Worm (Caenorhabditis elegans) whole organism, L1 larva: ENCODE data around the gene lcmt-1.

ENCODE experiments used
- C34B4.2 ChIP-seq: sonication (generic microtip); optimal IDR thresholded peaks from 2 replicates; lab custom pipeline; 2017; ENCODE audit warnings: mild to moderate bottlenecking, missing genetic modification characterization, missing compliant biosample characterization
- Y116A8C.19 ChIP-seq: sonication (generic microtip); optimal IDR thresholded peaks from 2 replicates; lab custom pipeline; 2016; ENCODE audit warnings: missing compliant biosample characterization, missing genetic modification characterization, borderline replicate concordance
- aha-1 ChIP-seq: fragments of 150-350 bp; optimal IDR thresholded peaks from 2 replicates; lab custom pipeline; 2014; ENCODE audit warnings: missing biosample characterization, missing genetic modification characterization
- alr-1 ChIP-seq: fragments of 200-800 bp; sonication (Bioruptor generic); optimal IDR thresholded peaks from 2 replicates; lab custom pipeline; 2018; ENCODE audit warnings: borderline replicate concordance, mild to moderate bottlenecking, missing genetic modification characterization, missing compliant biosample characterization
- aly-2 ChIP-seq: fragments of 150-350 bp; optimal IDR thresholded peaks from 2 replicates; lab custom pipeline; 2014; ENCODE audit warnings: missing biosample characterization, missing genetic modification characterization
- ama-1 ChIP-seq: fragments of 150-350 bp; optimal IDR thresholded peaks from 2 replicates; lab custom pipeline; 2014
- blmp-1 ChIP-seq: fragments of 150-350 bp; optimal IDR thresholded peaks from 2 replicates; lab custom pipeline; 2014; ENCODE audit warnings: missing biosample characterization, missing genetic modification characterization
- ceh-63 ChIP-seq: fragments of 200-800 bp; sonication (Bioruptor generic); optimal IDR thresholded peaks from 2 replicates; lab custom pipeline; 2018; ENCODE audit warnings: mild to moderate bottlenecking, missing genetic modification characterization, missing compliant biosample characterization
- ceh-8 ChIP-seq: fragments of 200-800 bp; sonication (Bioruptor generic); optimal IDR thresholded peaks from 2 replicates; lab custom pipeline; 2018; ENCODE audit warnings: mild to moderate bottlenecking, missing genetic modification characterization, moderate library complexity, missing compliant biosample characterization
- ceh-82 ChIP-seq, 3 experiments: fragments of 150-350 bp in 1 of 3; sonication (generic microtip) in 2 of 3; optimal IDR thresholded peaks; 2 replicates each; lab custom pipeline; 2014 to 2017; ENCODE audit warnings: missing biosample characterization in 3 of 3, missing genetic modification characterization in 3 of 3
- ceh-90 ChIP-seq: sonication (generic microtip); optimal IDR thresholded peaks from 2 replicates; lab custom pipeline; 2016; ENCODE audit warnings: missing genetic modification characterization, missing compliant biosample characterization
- ces-1 ChIP-seq: fragments of 150-350 bp; optimal IDR thresholded peaks from 2 replicates; lab custom pipeline; 2014; ENCODE audit warnings: missing biosample characterization, missing genetic modification reagents, missing genetic modification characterization
- dpl-1 ChIP-seq, 3 experiments: fragments of 150-350 bp in 2 of 3; sonication (generic microtip) in 1 of 3; optimal IDR thresholded peaks; 2 replicates each; lab custom pipeline; 2014 to 2017; ENCODE audit warnings: missing biosample characterization in 3 of 3, missing genetic modification characterization in 3 of 3, missing genetic modification reagents in 3 of 3
- dsc-1 ChIP-seq: sonication (generic microtip); optimal IDR thresholded peaks from 2 replicates; lab custom pipeline; 2016; ENCODE audit warnings: mild to moderate bottlenecking, missing genetic modification characterization, missing compliant biosample characterization
- efl-1 ChIP-seq, 4 experiments: fragments of 150-350 bp; optimal IDR thresholded peaks in 3 of 4; peaks in 1 of 4; 1 replicate in 1 of 4; 2 replicates in 3 of 4; lab custom pipeline; 2014; ENCODE audit warnings: missing biosample characterization in 2 of 4, missing genetic modification characterization in 2 of 4, missing genetic modification reagents in 2 of 4
- elt-2 ChIP-seq: sonication (generic microtip); optimal IDR thresholded peaks from 2 replicates; lab custom pipeline; 2016; ENCODE audit warnings: missing genetic modification characterization, mild to moderate bottlenecking, inconsistent platforms, missing compliant biosample characterization, missing genetic modification reagents
- elt-3 ChIP-seq, 6 experiments: fragments of 150-350 bp in 1 of 6; sonication (generic microtip); optimal IDR thresholded peaks; 2 replicates each; lab custom pipeline; 2017 to 2018; ENCODE audit warnings: missing biosample characterization in 6 of 6, missing genetic modification characterization in 6 of 6, inconsistent platforms in 1 of 6
- fkh-10 ChIP-seq: sonication (generic microtip); optimal IDR thresholded peaks from 2 replicates; lab custom pipeline; 2017; ENCODE audit warnings: missing biosample characterization, missing genetic modification reagents, missing genetic modification characterization
- fkh-8 ChIP-seq: sonication (generic microtip); optimal IDR thresholded peaks from 2 replicates; lab custom pipeline; 2016; ENCODE audit warnings: mild to moderate bottlenecking, missing genetic modification characterization, missing compliant biosample characterization
- fos-1 ChIP-seq: fragments of 150-350 bp; optimal IDR thresholded peaks from 2 replicates; lab custom pipeline; 2014; ENCODE audit warnings: missing biosample characterization, missing genetic modification characterization
- grh-1 ChIP-seq: fragments of 200-800 bp; sonication (Bioruptor generic); IDR thresholded peaks from 2 replicates; pipeline ENCODE4 v1.3.6; 2022; ENCODE audit warnings: missing genetic modification reagents, missing genetic modification characterization, missing compliant biosample characterization
- hlh-17 ChIP-seq: fragments of 200-800 bp; sonication (Bioruptor generic); optimal IDR thresholded peaks from 2 replicates; lab custom pipeline; 2018; ENCODE audit warnings: missing genetic modification characterization, mild to moderate bottlenecking, missing compliant biosample characterization, moderate library complexity, borderline replicate concordance
- hpl-2 ChIP-seq: fragments of 150-350 bp; optimal IDR thresholded peaks from 2 replicates; lab custom pipeline; 2014; ENCODE audit warnings: missing biosample characterization, missing genetic modification reagents, missing genetic modification characterization
- irx-1 ChIP-seq: sonication (generic microtip); optimal IDR thresholded peaks from 2 replicates; lab custom pipeline; 2016; ENCODE audit warnings: missing genetic modification characterization, missing compliant biosample characterization
- jun-1 ChIP-seq: fragments of 150-350 bp; optimal IDR thresholded peaks from 2 replicates; lab custom pipeline; 2014; ENCODE audit warnings: missing biosample characterization, missing genetic modification reagents, missing genetic modification characterization
- lin-14 ChIP-seq: fragments of 200-800 bp; sonication (Bioruptor generic); optimal IDR thresholded peaks from 2 replicates; lab custom pipeline; 2018; ENCODE audit warnings: mild to moderate bottlenecking, missing genetic modification characterization, moderate library complexity, missing compliant biosample characterization
- lin-35 ChIP-seq, 2 experiments: fragments of 150-350 bp; optimal IDR thresholded peaks; 2 replicates each; lab custom pipeline; 2014; ENCODE audit warnings: missing biosample characterization in 2 of 2, missing genetic modification characterization in 2 of 2, missing genetic modification reagents in 2 of 2
- lir-3 ChIP-seq: sonication (generic microtip); optimal IDR thresholded peaks from 2 replicates; lab custom pipeline; 2016; ENCODE audit warnings: mild to moderate bottlenecking, missing genetic modification characterization, moderate library complexity, missing compliant biosample characterization; ENCODE audit not compliant: poor library complexity
- lsy-2 ChIP-seq, 2 experiments: fragments of 150-350 bp; optimal IDR thresholded peaks; 2 replicates each; lab custom pipeline; 2014; ENCODE audit warnings: missing biosample characterization in 2 of 2, missing genetic modification characterization in 2 of 2
- mdl-1 ChIP-seq, 2 experiments: fragments of 150-350 bp; optimal IDR thresholded peaks; 2 replicates each; lab custom pipeline; 2014 to 2017; ENCODE audit warnings: missing biosample characterization in 2 of 2, missing genetic modification characterization in 2 of 2, inconsistent platforms in 1 of 2
- mef-2 ChIP-seq: fragments of 150-350 bp; optimal IDR thresholded peaks from 2 replicates; lab custom pipeline; 2014; ENCODE audit warnings: missing biosample characterization, missing genetic modification characterization
- mep-1 ChIP-seq: fragments of 150-350 bp; optimal IDR thresholded peaks from 2 replicates; lab custom pipeline; 2014; ENCODE audit warnings: missing biosample characterization, missing genetic modification characterization
- nhr-19 ChIP-seq: fragments of 200-800 bp; sonication (Bioruptor generic); conservative IDR thresholded peaks from 2 replicates; pipeline ENCODE4 v1.3.6; 2022; ENCODE audit warnings: missing genetic modification characterization, missing compliant biosample characterization
- nhr-20 ChIP-seq: sonication (generic microtip); optimal IDR thresholded peaks from 2 replicates; lab custom pipeline; 2016; ENCODE audit warnings: mild to moderate bottlenecking, missing genetic modification characterization, missing compliant biosample characterization
- nhr-28 ChIP-seq: fragments of 150-350 bp; optimal IDR thresholded peaks from 2 replicates; lab custom pipeline; 2014; ENCODE audit warnings: missing biosample characterization, missing genetic modification characterization
- nhr-47 ChIP-seq: sonication (generic microtip); optimal IDR thresholded peaks from 2 replicates; lab custom pipeline; 2016; ENCODE audit warnings: mild to moderate bottlenecking, missing genetic modification characterization, moderate library complexity, missing compliant biosample characterization
- nhr-77 ChIP-seq: fragments of 150-350 bp; optimal IDR thresholded peaks from 2 replicates; lab custom pipeline; 2014; ENCODE audit warnings: missing biosample characterization, missing genetic modification characterization
- nhr-84 ChIP-seq: sonication (generic microtip); optimal IDR thresholded peaks from 2 replicates; lab custom pipeline; 2017; ENCODE audit warnings: missing biosample characterization, missing genetic modification characterization
- nhr-85 ChIP-seq: sonication (generic microtip); peaks from one replicate; lab custom pipeline; 2016; ENCODE audit warnings: missing genetic modification characterization, inconsistent platforms, missing compliant biosample characterization
- pqm-1 ChIP-seq: sonication (generic microtip); optimal IDR thresholded peaks from 3 replicates; lab custom pipeline; 2017; ENCODE audit warnings: missing biosample characterization, missing genetic modification characterization
- rnt-1 ChIP-seq: sonication (generic microtip); optimal IDR thresholded peaks from 2 replicates; lab custom pipeline; 2016; ENCODE audit warnings: mild to moderate bottlenecking, missing genetic modification characterization, moderate library complexity, missing compliant biosample characterization
- snpc-4 ChIP-seq: fragments of 150-350 bp; optimal IDR thresholded peaks from 2 replicates; lab custom pipeline; 2014; ENCODE audit warnings: missing biosample characterization, missing genetic modification characterization
- snu-23 ChIP-seq: sonication (generic microtip); optimal IDR thresholded peaks from 2 replicates; lab custom pipeline; 2016; ENCODE audit warnings: missing genetic modification characterization, missing compliant biosample characterization
- sox-4 ChIP-seq: sonication (generic microtip); optimal IDR thresholded peaks from 2 replicates; lab custom pipeline; 2016; ENCODE audit warnings: missing genetic modification characterization, missing compliant biosample characterization
- sptf-1 ChIP-seq: fragments of 150-350 bp; optimal IDR thresholded peaks from 2 replicates; lab custom pipeline; 2014; ENCODE audit warnings: missing biosample characterization, missing genetic modification characterization
- sup-37 ChIP-seq: fragments of 200-800 bp; sonication (Bioruptor generic); optimal IDR thresholded peaks from 2 replicates; lab custom pipeline; 2018; ENCODE audit warnings: mild to moderate bottlenecking, missing genetic modification characterization, missing compliant biosample characterization
- unc-130 ChIP-seq: fragments of 150-350 bp; optimal IDR thresholded peaks from 2 replicates; lab custom pipeline; 2017; ENCODE audit warnings: missing biosample characterization, missing genetic modification characterization, inconsistent platforms
- unc-62 ChIP-seq: fragments of 150-350 bp; optimal IDR thresholded peaks from 2 replicates; lab custom pipeline; 2014; ENCODE audit warnings: missing biosample characterization, missing genetic modification reagents, missing genetic modification characterization
- unc-86 ChIP-seq: sonication (generic microtip); optimal IDR thresholded peaks from 2 replicates; lab custom pipeline; 2016; ENCODE audit warnings: missing genetic modification characterization, missing compliant biosample characterization
- unc-98 ChIP-seq: fragments of 200-800 bp; sonication (Bioruptor generic); IDR thresholded peaks from 2 replicates; pipeline ENCODE4 v1.3.6; 2022; ENCODE audit warnings: missing genetic modification characterization, missing compliant biosample characterization
- vab-15 ChIP-seq: sonication (generic microtip); optimal IDR thresholded peaks from 2 replicates; lab custom pipeline; 2017; ENCODE audit warnings: missing genotype, mild to moderate bottlenecking, missing genetic modification characterization, missing compliant biosample characterization
- zag-1 ChIP-seq: fragments of 150-350 bp; optimal IDR thresholded peaks from 2 replicates; lab custom pipeline; 2014; ENCODE audit warnings: missing biosample characterization, missing genetic modification characterization
- ztf-11 ChIP-seq, 2 experiments: sonication (generic microtip); optimal IDR thresholded peaks; 2 replicates each; lab custom pipeline; 2016 to 2017; ENCODE audit warnings: missing genetic modification characterization in 2 of 2, missing biosample characterization in 1 of 2, missing compliant biosample characterization in 1 of 2

lcmt-1 gene

ce11 chrIII:4323120-4323519, 20.1 kb upstream of the lcmt-1 start:
- TF ChIP-seq dpl-1 (GFP tag; optimal IDR thresholded peaks at IDR 0.05; lab: Kevin White, UChicago) (peak in 2 of 3 experiments; percentile 5 to 37), Y116A8C.19 (tag; lab: Kevin White, UChicago) (no peak), unc-62 (GFP tag; lab: Kevin White, UChicago) (no peak), unc-98 (GFP tag; lab: Robert Waterston, UW) (no peak), elt-3 (tag; optimal IDR thresholded peaks at IDR 0.05; lab: Kevin White, UChicago) (no peak), ces-1 (GFP tag; lab: Kevin White, UChicago) (no peak), jun-1 (no peak), efl-1 (optimal IDR thresholded peaks at IDR 0.05; lab: Kevin White, UChicago) (peak; percentile 50 to 55), efl-1 (GFP tag; optimal IDR thresholded peaks at IDR 0.05 in 1 of 2; lab: Kevin White, UChicago) (peak; percentile 29 to 77), fos-1 (tag; lab: Kevin White, UChicago) (no peak), irx-1 (tag; lab: Kevin White, UChicago) (no peak), elt-2 (tag; lab: Kevin White, UChicago) (no peak), lin-35 (GFP tag; optimal IDR thresholded peaks at IDR 0.05; lab: Kevin White, UChicago) (peak in 1 of 2 experiments; percentile 37), sup-37 (GFP tag; lab: Kevin White, UChicago) (no peak), zag-1 (tag; lab: Kevin White, UChicago) (no peak), fkh-8 (tag; lab: Kevin White, UChicago) (peak; percentile 36), ceh-8 (GFP tag; lab: Kevin White, UChicago) (peak; percentile 8), ama-1 (lab: Kevin White, UChicago) (no peak), aly-2 (tag; lab: Kevin White, UChicago) (no peak), nhr-85 (no peak), mdl-1 (tag; optimal IDR thresholded peaks at IDR 0.05; lab: Kevin White, UChicago) (no peak), nhr-47 (tag; lab: Kevin White, UChicago) (peak; percentile 34), snpc-4 (tag; lab: Kevin White, UChicago) (peak; percentile 8), nhr-19 (0 out of 2 replicates have a peak, but pooled peaks have one; percentile 10), grh-1 (GFP tag; lab: Robert Waterston, UW) (no peak), lir-3 (tag; lab: Kevin White, UChicago) (no peak), nhr-77 (no peak), hpl-2 (no peak), ceh-63 (GFP tag; lab: Kevin White, UChicago) (no peak), lin-14 (GFP tag; lab: Kevin White, UChicago) (peak; percentile 93), nhr-84 (no peak), nhr-20 (tag; lab: Kevin White, UChicago) (peak; percentile 13), lsy-2 (tag; optimal IDR thresholded peaks at IDR 0.05; lab: Kevin White, UChicago) (peak; percentile 40 to 56), dsc-1 (tag; lab: Kevin White, UChicago) (peak; percentile 61), hlh-17 (GFP tag; lab: Kevin White, UChicago) (no peak), snu-23 (GFP tag; lab: Kevin White, UChicago) (peak; percentile 31), aha-1 (tag; lab: Kevin White, UChicago) (no peak), nhr-28 (no peak), pqm-1 (no peak), mef-2 (tag; lab: Kevin White, UChicago) (no peak), ceh-90 (tag; lab: Kevin White, UChicago) (no peak), fkh-10 (no peak), blmp-1 (no peak), ceh-82 (tag; optimal IDR thresholded peaks at IDR 0.05; lab: Kevin White, UChicago) (peak; percentile 11 to 40 (median 37)), sox-4 (tag; lab: Kevin White, UChicago) (no peak), alr-1 (tag; lab: Kevin White, UChicago) (no peak), vab-15 (tag; lab: Kevin White, UChicago) (no peak), mep-1 (tag; lab: Kevin White, UChicago) (peak; percentile 48), ztf-11 (tag; optimal IDR thresholded peaks at IDR 0.05; lab: Kevin White, UChicago) (no peak), C34B4.2 (no peak), unc-86 (peak; percentile 30), rnt-1 (tag; lab: Kevin White, UChicago) (peak; percentile 60), sptf-1 (tag; lab: Kevin White, UChicago) (no peak), unc-130 (tag; lab: Kevin White, UChicago) (no peak)
